Fruit fly (Drosophila melanogaster) whole organism, embryonic: Measurements from ENCODE around the gene CG9021.

ENCODE experiments used
- Adf1 ChIP-seq: fragments of 200-800 bp; sonication (Bioruptor generic); IDR thresholded peaks from 2 replicates; pipeline ENCODE4 v1.3.6; 2022; ENCODE audit warnings: missing biosample characterization, missing genetic modification characterization
- Antp ChIP-seq: fragments of 200-800 bp; sonication (Bioruptor generic); optimal IDR thresholded peaks from 3 replicates; lab custom pipeline; 2016; ENCODE audit warnings: missing biosample characterization, missing genetic modification characterization
- CG10959 ChIP-seq: fragments of 200-800 bp; sonication (Bioruptor generic); IDR thresholded peaks from 2 replicates; pipeline ENCODE4 v1.3.6; 2022; ENCODE audit warnings: missing biosample characterization, missing genetic modification characterization
- CG11093 ChIP-seq: fragments of 200-800 bp; sonication (Bioruptor generic); IDR thresholded peaks from 3 replicates; pipeline ENCODE4 v1.3.6; 2022; ENCODE audit warnings: missing biosample characterization, missing genetic modification characterization
- CG11695 ChIP-seq: fragments of 200-800 bp; sonication (Bioruptor generic); IDR thresholded peaks from 3 replicates; pipeline ENCODE4 v1.3.6; 2022; ENCODE audit warnings: missing biosample characterization, missing genetic modification characterization
- CG1233 ChIP-seq: fragments of 200-800 bp; sonication (Bioruptor generic); optimal IDR thresholded peaks from 4 replicates; lab custom pipeline; 2018; ENCODE audit warnings: missing biosample characterization, mild to moderate bottlenecking, missing genetic modification characterization
- CG12391 ChIP-seq: fragments of 200-800 bp; sonication (Bioruptor generic); optimal IDR thresholded peaks from 3 replicates; lab custom pipeline; 2018; ENCODE audit warnings: missing biosample characterization, mild to moderate bottlenecking, missing genetic modification characterization, moderate library complexity
- CG12744 ChIP-seq: fragments of 200-800 bp; sonication (Bioruptor generic); optimal IDR thresholded peaks from 2 replicates; lab custom pipeline; 2016; ENCODE audit warnings: missing biosample characterization, missing genetic modification characterization
- CG13123 ChIP-seq: fragments of 200-800 bp; sonication (Bioruptor generic); optimal IDR thresholded peaks from 2 replicates; lab custom pipeline; 2016; ENCODE audit warnings: missing biosample characterization, missing genetic modification characterization
- CG14441 ChIP-seq: fragments of 200-800 bp; sonication (Bioruptor generic); IDR thresholded peaks from 2 replicates; pipeline ENCODE4 v1.3.6; 2022; ENCODE audit warnings: missing biosample characterization, missing genetic modification characterization
- CG1529 ChIP-seq: fragments of 200-800 bp; sonication (Bioruptor generic); optimal IDR thresholded peaks from 3 replicates; lab custom pipeline; 2018; ENCODE audit warnings: missing biosample characterization, missing genetic modification characterization
- CG15479 ChIP-seq: fragments of 200-800 bp; sonication (Bioruptor generic); optimal IDR thresholded peaks from 3 replicates; lab custom pipeline; 2019; ENCODE audit warnings: missing biosample characterization, mild to moderate bottlenecking, missing genetic modification characterization, moderate library complexity
- CG16863 ChIP-seq: fragments of 200-800 bp; sonication (Bioruptor generic); optimal IDR thresholded peaks from 3 replicates; lab custom pipeline; 2016; ENCODE audit warnings: missing biosample characterization, missing genetic modification characterization
- CG17186 ChIP-seq: fragments of 200-800 bp; sonication (Bioruptor generic); optimal IDR thresholded peaks from 3 replicates; lab custom pipeline; 2017; ENCODE audit warnings: missing biosample characterization, missing genetic modification reagents, missing genetic modification characterization
- CG17829 ChIP-seq: fragments of 200-800 bp; optimal IDR thresholded peaks from 2 replicates; lab custom pipeline; 2019; ENCODE audit warnings: missing biosample characterization, mild to moderate bottlenecking, missing genetic modification characterization, moderate library complexity
- CG18262 ChIP-seq: fragments of 200-800 bp; optimal IDR thresholded peaks from 3 replicates; lab custom pipeline; 2019; ENCODE audit warnings: missing biosample characterization, mild to moderate bottlenecking, missing genetic modification characterization, moderate library complexity
- CG18764 ChIP-seq: fragments of 200-800 bp; sonication (Bioruptor generic); optimal IDR thresholded peaks from 3 replicates; lab custom pipeline; 2016; ENCODE audit warnings: missing biosample characterization, missing genetic modification characterization
- CG2712 ChIP-seq: fragments of 200-800 bp; optimal IDR thresholded peaks from 3 replicates; lab custom pipeline; 2019; ENCODE audit warnings: missing biosample characterization, mild to moderate bottlenecking, missing genetic modification characterization, moderate library complexity
- CG31441 ChIP-seq: fragments of 200-800 bp; sonication (Bioruptor generic); IDR thresholded peaks from 2 replicates; pipeline ENCODE4 v1.3.6; 2022; ENCODE audit warnings: missing biosample characterization, missing genetic modification characterization
- CG4730 ChIP-seq: fragments of 200-800 bp; sonication (Bioruptor generic); IDR thresholded peaks from 2 replicates; pipeline ENCODE4 v1.3.6; 2022; ENCODE audit warnings: missing biosample characterization, missing genetic modification characterization
- CG4820 ChIP-seq: fragments of 200-800 bp; sonication (Bioruptor generic); optimal IDR thresholded peaks from 3 replicates; lab custom pipeline; 2016; ENCODE audit warnings: missing biosample characterization, missing genetic modification characterization
- CG6272 ChIP-seq: fragments of 200-800 bp; sonication (Bioruptor generic); IDR thresholded peaks from 2 replicates; pipeline ENCODE4 v1.3.6; 2022; ENCODE audit warnings: missing biosample characterization, missing genetic modification characterization
- CG6683 ChIP-seq: fragments of 200-800 bp; sonication (Bioruptor generic); optimal IDR thresholded peaks from 2 replicates; lab custom pipeline; 2017; ENCODE audit warnings: missing biosample characterization, mild to moderate bottlenecking, missing genetic modification characterization, missing genetic modification reagents
- D19B ChIP-seq: fragments of 200-800 bp; sonication (Bioruptor generic); optimal IDR thresholded peaks from 2 replicates; lab custom pipeline; 2017; ENCODE audit warnings: missing biosample characterization, mild to moderate bottlenecking, missing genetic modification characterization
- Dip3 ChIP-seq: fragments of 200-800 bp; sonication (Bioruptor generic); optimal IDR thresholded peaks from 3 replicates; lab custom pipeline; 2016; ENCODE audit warnings: missing biosample characterization, missing genetic modification characterization
- Dref ChIP-seq: fragments of 200-800 bp; sonication (Bioruptor generic); IDR thresholded peaks from 2 replicates; pipeline ENCODE4 v1.3.6; 2022; ENCODE audit warnings: missing biosample characterization, missing genetic modification characterization
- GATAe ChIP-seq: fragments of 200-800 bp; sonication (Bioruptor generic); conservative IDR thresholded peaks from 2 replicates; pipeline ENCODE4 v1.3.6; 2022; ENCODE audit warnings: missing biosample characterization, missing genetic modification characterization
- HLHmδ ChIP-seq: fragments of 200-800 bp; sonication (Bioruptor generic); optimal IDR thresholded peaks from 2 replicates; lab custom pipeline; 2018; ENCODE audit warnings: missing biosample characterization, mild to moderate bottlenecking, missing genetic modification characterization, moderate library complexity
- Mrtf ChIP-seq: fragments of 200-800 bp; sonication (Bioruptor generic); IDR thresholded peaks from 3 replicates; pipeline ENCODE4 v1.3.6; 2022; ENCODE audit warnings: missing biosample characterization, missing genetic modification characterization
- NFAT ChIP-seq: fragments of 200-800 bp; sonication (Bioruptor generic); IDR thresholded peaks from 2 replicates; pipeline ENCODE4 v1.3.6; 2022; ENCODE audit warnings: missing biosample characterization, missing genetic modification characterization
- Nf-YA ChIP-seq: fragments of 200-800 bp; sonication (Bioruptor generic); IDR thresholded peaks from 2 replicates; pipeline ENCODE4 v1.3.6; 2022; ENCODE audit warnings: missing biosample characterization, missing genetic modification characterization
- Oaz ChIP-seq: fragments of 200-800 bp; sonication (Bioruptor generic); IDR thresholded peaks from 2 replicates; pipeline ENCODE4 v1.3.6; 2022; ENCODE audit warnings: missing biosample characterization, missing genetic modification characterization
- Optix ChIP-seq: fragments of 200-800 bp; sonication (Bioruptor generic); IDR thresholded peaks from 3 replicates; pipeline ENCODE4 v1.3.6; 2022; ENCODE audit warnings: missing biosample characterization, missing genetic modification characterization
- Xrp1 ChIP-seq: fragments of 200-800 bp; sonication (Bioruptor generic); IDR thresholded peaks from 2 replicates; pipeline ENCODE4 v1.3.6; 2022; ENCODE audit warnings: missing biosample characterization, missing genetic modification characterization
- br ChIP-seq: fragments of >200 bp; optimal IDR thresholded peaks from 2 replicates; lab custom pipeline; 2017
- da ChIP-seq: fragments of 200-800 bp; sonication (Bioruptor generic); optimal IDR thresholded peaks from 2 replicates; lab custom pipeline; 2016; ENCODE audit warnings: missing biosample characterization, missing genetic modification characterization
- dan ChIP-seq: fragments of 200-800 bp; sonication (Bioruptor generic); IDR thresholded peaks from 2 replicates; pipeline ENCODE4 v1.3.6; 2022; ENCODE audit warnings: missing biosample characterization, missing genetic modification characterization
- emc ChIP-seq: fragments of 200-800 bp; sonication (Bioruptor generic); optimal IDR thresholded peaks from 2 replicates; lab custom pipeline; 2016; ENCODE audit warnings: missing biosample characterization, missing genetic modification characterization
- ftz-f1 ChIP-seq: fragments of 200-800 bp; sonication (Bioruptor generic); optimal IDR thresholded peaks from 2 replicates; lab custom pipeline; 2016; ENCODE audit warnings: missing biosample characterization, missing genetic modification characterization
- kni ChIP-seq: fragments of 200-800 bp; sonication (Bioruptor generic); optimal IDR thresholded peaks from 3 replicates; lab custom pipeline; 2017; ENCODE audit warnings: mild to moderate bottlenecking, missing biosample characterization, missing genetic modification reagents, missing genetic modification characterization
- luna ChIP-seq: fragments of 200-800 bp; sonication (Bioruptor generic); optimal IDR thresholded peaks from 2 replicates; lab custom pipeline; 2016; ENCODE audit warnings: missing biosample characterization, missing genetic modification characterization
- nau ChIP-seq: fragments of 200-800 bp; sonication (Bioruptor generic); optimal IDR thresholded peaks from 3 replicates; lab custom pipeline; 2017; ENCODE audit warnings: missing biosample characterization, mild to moderate bottlenecking, missing genetic modification characterization, missing genetic modification reagents
- pnt ChIP-seq: fragments of 200-800 bp; sonication (Bioruptor generic); optimal IDR thresholded peaks from 3 replicates; lab custom pipeline; 2016; ENCODE audit warnings: missing biosample characterization, missing genetic modification characterization
- run ChIP-seq: fragments of 200-800 bp; sonication (Bioruptor generic); optimal IDR thresholded peaks from 3 replicates; lab custom pipeline; 2018; ENCODE audit warnings: missing biosample characterization, mild to moderate bottlenecking, missing genetic modification characterization
- sens-2 ChIP-seq: fragments of 200-800 bp; sonication (Bioruptor generic); IDR thresholded peaks from 2 replicates; pipeline ENCODE4 v1.3.6; 2022; ENCODE audit warnings: missing biosample characterization, missing genetic modification characterization
- sisA ChIP-seq: fragments of 200-800 bp; sonication (Bioruptor generic); IDR thresholded peaks from 2 replicates; pipeline ENCODE4 v1.3.6; 2022; ENCODE audit warnings: missing biosample characterization, missing genetic modification characterization
- sug ChIP-seq: fragments of 200-800 bp; optimal IDR thresholded peaks from 2 replicates; lab custom pipeline; 2019; ENCODE audit warnings: missing biosample characterization, mild to moderate bottlenecking, missing genetic modification characterization, moderate library complexity
- tna ChIP-seq: fragments of 200-800 bp; sonication (Bioruptor generic); IDR thresholded peaks from 2 replicates; pipeline ENCODE4 v1.3.6; 2022; ENCODE audit warnings: missing biosample characterization, missing genetic modification characterization; ENCODE audit not compliant: partially characterized antibody
- trem ChIP-seq: fragments of 200-800 bp; optimal IDR thresholded peaks from 3 replicates; lab custom pipeline; 2019; ENCODE audit warnings: missing biosample characterization, mild to moderate bottlenecking, missing genetic modification characterization, moderate library complexity
- unpg ChIP-seq: fragments of 200-800 bp; sonication (Bioruptor generic); optimal IDR thresholded peaks from 3 replicates; lab custom pipeline; 2018; ENCODE audit warnings: missing biosample characterization, mild to moderate bottlenecking, missing genetic modification characterization, moderate library complexity

Gene CG9021

DNA sequence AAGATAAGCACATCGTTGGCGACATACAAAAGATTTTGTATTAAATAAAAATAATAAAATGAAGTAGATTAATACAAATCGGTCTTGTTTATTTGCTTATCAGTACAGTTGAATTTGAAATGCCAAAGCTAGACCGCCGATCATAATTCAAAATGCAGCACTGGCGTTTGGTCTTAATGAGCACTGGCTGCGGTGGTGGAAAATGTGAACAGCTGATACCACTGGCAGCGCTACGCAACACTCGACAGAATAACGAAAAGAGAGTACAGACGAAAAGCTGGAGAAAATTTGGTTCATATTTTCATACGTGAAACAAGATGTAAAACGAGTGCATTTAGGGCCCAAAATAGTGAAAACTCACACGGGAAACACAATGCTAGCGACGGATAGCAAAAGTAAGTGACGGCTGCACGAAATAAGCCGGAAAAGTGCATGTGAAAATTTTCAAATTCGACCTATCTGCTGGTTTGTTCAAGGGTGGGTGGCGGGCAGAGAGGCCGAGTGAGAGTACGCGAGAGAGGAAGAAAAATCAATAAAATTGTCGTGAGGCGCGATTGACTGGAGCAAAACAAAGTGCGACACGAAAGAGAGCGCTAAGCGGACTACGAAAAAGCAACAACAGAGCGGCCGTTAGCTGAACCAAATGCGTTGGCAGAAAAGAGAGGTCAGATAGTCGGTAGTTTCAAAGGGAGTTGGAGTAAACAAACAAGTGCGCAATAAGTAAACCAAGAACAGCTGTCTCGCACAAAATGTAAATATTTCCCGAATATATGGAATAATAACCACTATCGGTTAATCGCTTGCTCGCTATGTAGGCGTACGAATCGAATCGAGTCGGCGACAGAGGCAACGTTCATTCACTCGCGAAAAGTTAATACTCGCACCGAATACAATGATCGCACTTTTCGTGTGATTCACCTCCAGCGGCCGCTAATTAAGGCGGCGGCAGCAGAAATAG is 2.7 kb upstream of the CG9021 start, which contains the start of gene bchs (continued):
- TF ChIP-seq CG15479 (GFP tag; lab: Kevin White, UChicago) (peak; percentile 87), Xrp1 (peak; percentile 94), CG11093 (GFP tag; lab: Robert Waterston, UW) (peak; percentile 54; the same call in 1 of the 3 replicates), sisA (GFP tag; lab: Robert Waterston, UW) (no peak), br (lab: Kevin White, UChicago) (no peak), luna (peak; percentile 78), D19B (GFP tag; lab: Kevin White, UChicago) (peak; percentile 58), CG31441 (GFP tag; lab: Robert Waterston, UW) (no peak), pnt (GFP tag; lab: Kevin White, UChicago) (peak; percentile 78), CG14441 (peak; percentile 60; the same call in 1 of the 2 replicates), CG2712 (no peak), dan (no peak), CG4820 (GFP tag; lab: Kevin White, UChicago) (peak; percentile 68), CG1233 (GFP tag; lab: Kevin White, UChicago) (peak; percentile 93), CG10959 (peak; percentile 44), trem (tag; lab: Kevin White, UChicago) (peak; percentile 26), tna (GFP tag; lab: Robert Waterston, UW) (no peak), CG18262 (tag; lab: Kevin White, UChicago) (no peak), CG12391 (tag; lab: Kevin White, UChicago) (peak; percentile 57), kni (GFP tag; lab: Kevin White, UChicago) (peak; percentile 99), emc (no peak), Dip3 (peak; percentile 50), Antp (GFP tag; lab: Kevin White, UChicago) (peak; percentile 67), CG17186 (peak; percentile 67), NFAT (GFP tag; lab: Robert Waterston, UW) (peak; percentile 57; the same call in 1 of the 2 replicates), CG6272 (GFP tag; lab: Robert Waterston, UW) (no peak), sug (tag; lab: Kevin White, UChicago) (no peak), da (peak; percentile 87), CG4730 (peak; percentile 66), CG17829 (tag; lab: Kevin White, UChicago) (peak; percentile 51), CG11695 (GFP tag; lab: Robert Waterston, UW) (peak; percentile 85), ftz-f1 (no peak), CG12744 (GFP tag; lab: Kevin White, UChicago) (peak; percentile 75), HLHmδ (GFP tag; lab: Kevin White, UChicago) (peak; percentile 96), Optix (no peak; the same call in 2 of the 3 replicates), nau (no peak), unpg (no peak), CG13123 (GFP tag; lab: Kevin White, UChicago) (peak; percentile 91), CG16863 (peak; percentile 85), Dref (GFP tag; lab: Robert Waterston, UW) (peak; percentile 83), Oaz (GFP tag; lab: Robert Waterston, UW) (no peak), Adf1 (peak; percentile 76), Nf-YA (GFP tag; lab: Robert Waterston, UW) (peak; percentile 90), GATAe (GFP tag; lab: Robert Waterston, UW) (no peak), CG18764 (no peak), Mrtf (peak; percentile 63; the same call in 1 of the 3 replicates), CG6683 (GFP tag; lab: Kevin White, UChicago) (peak; percentile 93), CG1529 (GFP tag; lab: Kevin White, UChicago) (peak; percentile 93), sens-2 (GFP tag; lab: Robert Waterston, UW) (peak; percentile 68; the same call in 1 of the 2 replicates), run (tag; lab: Kevin White, UChicago) (peak; percentile 80)
